Worm (Caenorhabditis elegans): Measurements from ENCODE around the gene K02A6.2.

DNA sequence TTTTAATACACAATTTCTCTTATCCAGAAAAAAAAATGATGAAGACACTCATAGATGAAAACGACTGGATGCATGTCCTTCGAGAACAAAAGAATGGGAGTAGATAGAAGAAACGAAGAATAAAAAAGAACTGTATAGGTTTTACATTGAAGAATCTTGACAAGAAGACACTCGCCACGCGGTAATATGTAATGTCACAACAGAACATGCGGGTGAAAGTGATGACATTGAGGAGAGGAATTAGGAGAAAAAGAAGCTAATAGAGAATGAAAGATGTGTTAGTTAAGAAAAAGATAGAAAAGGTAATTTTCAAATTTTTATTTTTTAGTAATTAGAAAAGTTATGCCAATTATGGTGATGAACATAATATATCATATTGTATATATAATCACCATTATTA is 30.6 kb upstream of the K02A6.2 start:
- TF ChIP-seq hnd-1 (tag; optimal IDR thresholded peaks at IDR 0.05) (no peak), B0310.2 (tag; optimal IDR thresholded peaks at IDR 0.05) (no peak), F13C5.2 (tag; optimal IDR thresholded peaks at IDR 0.05) (no peak), sea-1 (GFP tag; conservative IDR thresholded peaks at IDR 0.05) (no peak), ama-1 (optimal IDR thresholded peaks at IDR 0.05) (no peak), flt-1 (GFP tag; IDR thresholded peaks at IDR 0.05) (no peak), ets-7 (tag; optimal IDR thresholded peaks at IDR 0.05) (no peak), scrt-1 (GFP tag; IDR thresholded peaks at IDR 0.05) (no peak), tbx-37 (GFP tag; conservative IDR thresholded peaks at IDR 0.05) (no peak), aly-1 (tag; optimal IDR thresholded peaks at IDR 0.05) (no peak), tbx-11 (GFP tag; IDR thresholded peaks at IDR 0.05) (no peak)

Data from whole organism, early embryonic.